Worm (Caenorhabditis elegans): Measurements from ENCODE around the gene cpg-4.

Gene cpg-4

ce11 chrV:6003301-6003700, 7.1 kb downstream of the cpg-4 start, which contains the start of gene fos-1:
TSS of gene fos-1 (plus strand) at chrV:6003601.
- TF ChIP-seq zag-1 (tag; optimal IDR thresholded peaks at IDR 0.05), result no peak
- TF ChIP-seq mdl-1 (tag; optimal IDR thresholded peaks at IDR 0.05), result no peak
- TF ChIP-seq nhr-10 (tag; optimal IDR thresholded peaks at IDR 0.05), result no peak
- TF ChIP-seq ztf-1 (GFP tag; conservative IDR thresholded peaks at IDR 0.05), result no peak
- no peak for TF ChIP-seq elt-1 (tag; optimal IDR thresholded peaks at IDR 0.05)
- TF ChIP-seq ztf-11 (tag; optimal IDR thresholded peaks at IDR 0.05), result no peak
- TF ChIP-seq sma-3 (GFP tag; optimal IDR thresholded peaks at IDR 0.05), result no peak
- no peak for TF ChIP-seq ceh-16 (tag; optimal IDR thresholded peaks at IDR 0.05)
- no peak for TF ChIP-seq blmp-1 (tag; optimal IDR thresholded peaks at IDR 0.05; ENCODE audit: insufficient read depth)
- no peak for TF ChIP-seq nhr-23 (tag; optimal IDR thresholded peaks at IDR 0.05)
- TF ChIP-seq fos-1 (tag; optimal IDR thresholded peaks at IDR 0.05), result no peak
- TF ChIP-seq aly-2 (tag; optimal IDR thresholded peaks at IDR 0.05), result no peak
- TF ChIP-seq nhr-6 (tag; optimal IDR thresholded peaks at IDR 0.05), result no peak
- TF ChIP-seq ZK546.5 (tag; optimal IDR thresholded peaks at IDR 0.05), result no peak
- no peak for TF ChIP-seq crh-2 (tag; optimal IDR thresholded peaks at IDR 0.05)
- no peak for TF ChIP-seq F13H6.1 (tag; optimal IDR thresholded peaks at IDR 0.05)
- TF ChIP-seq lin-11 (tag; optimal IDR thresholded peaks at IDR 0.05), result no peak
- TF ChIP-seq sma-9 (GFP tag; optimal IDR thresholded peaks at IDR 0.05), result no peak
- no peak for TF ChIP-seq sma-9 (tag; optimal IDR thresholded peaks at IDR 0.05)
- no peak for TF ChIP-seq snpc-4 (tag; optimal IDR thresholded peaks at IDR 0.05)
- no peak for TF ChIP-seq nhr-11 (tag; optimal IDR thresholded peaks at IDR 0.05)

ce11 chrV:6007927-6008326, 11.7 kb downstream of the cpg-4 start:
- TF ChIP-seq lin-11 (tag; optimal IDR thresholded peaks at IDR 0.05), result no peak
- TF ChIP-seq blmp-1 (tag; optimal IDR thresholded peaks at IDR 0.05; ENCODE audit: insufficient read depth), result no peak
- no peak for TF ChIP-seq nhr-11 (tag; optimal IDR thresholded peaks at IDR 0.05)
- TF ChIP-seq lsy-2 (tag; optimal IDR thresholded peaks at IDR 0.05), result no peak
- TF ChIP-seq lin-39 (tag; optimal IDR thresholded peaks at IDR 0.05), result no peak
- TF ChIP-seq nhr-129 (tag; optimal IDR thresholded peaks at IDR 0.05), result no peak
- TF ChIP-seq R02D3.7 (tag; optimal IDR thresholded peaks at IDR 0.05), result no peak
- TF ChIP-seq crh-2 (tag; optimal IDR thresholded peaks at IDR 0.05), result no peak
- no peak for TF ChIP-seq elt-1 (tag; optimal IDR thresholded peaks at IDR 0.05)
- TF ChIP-seq alr-1 (tag; optimal IDR thresholded peaks at IDR 0.05), result no peak
- no peak for TF ChIP-seq snpc-4 (tag; optimal IDR thresholded peaks at IDR 0.05)
- TF ChIP-seq egl-27 (tag; optimal IDR thresholded peaks at IDR 0.05), result no peak
- no peak for TF ChIP-seq nhr-23 (tag; optimal IDR thresholded peaks at IDR 0.05)
- no peak for TF ChIP-seq skn-1 (tag; optimal IDR thresholded peaks at IDR 0.05)
- no peak for TF ChIP-seq ztf-11 (tag; optimal IDR thresholded peaks at IDR 0.05)
- no peak for TF ChIP-seq sma-9 (GFP tag; optimal IDR thresholded peaks at IDR 0.05)
- TF ChIP-seq sma-9 (tag; optimal IDR thresholded peaks at IDR 0.05), result no peak
- TF ChIP-seq nhr-6 (tag; optimal IDR thresholded peaks at IDR 0.05), result no peak

- TF ChIP-seq nhr-6 (tag; optimal IDR thresholded peaks at IDR 0.05) (no peak), blmp-1 (tag; optimal IDR thresholded peaks at IDR 0.05; ENCODE audit: insufficient read depth) (no peak), unc-39 (tag; optimal IDR thresholded peaks at IDR 0.05) (no peak), skn-1 (tag; optimal IDR thresholded peaks at IDR 0.05) (no peak), aly-2 (tag; optimal IDR thresholded peaks at IDR 0.05) (no peak), ztf-11 (tag; optimal IDR thresholded peaks at IDR 0.05) (no peak), nhr-12 (tag; optimal IDR thresholded peaks at IDR 0.05) (no peak), zag-1 (tag; optimal IDR thresholded peaks at IDR 0.05) (no peak), unc-55 (GFP tag; optimal IDR thresholded peaks at IDR 0.05) (no peak), fos-1 (tag; optimal IDR thresholded peaks at IDR 0.05) (no peak), ztf-4 (tag; optimal IDR thresholded peaks at IDR 0.05) (no peak), nhr-11 (tag; optimal IDR thresholded peaks at IDR 0.05) (no peak), Y55F3AM.14 (GFP tag; optimal IDR thresholded peaks at IDR 0.05) (no peak), lsy-2 (tag; optimal IDR thresholded peaks at IDR 0.05) (no peak), nhr-10 (tag; optimal IDR thresholded peaks at IDR 0.05) (no peak), R02D3.7 (tag; optimal IDR thresholded peaks at IDR 0.05) (no peak), nhr-129 (tag; optimal IDR thresholded peaks at IDR 0.05) (no peak), gmeb-1 (tag; optimal IDR thresholded peaks at IDR 0.05) (no peak)
Observed at ce11 chrV:6010642-6011041, 14.4 kb downstream of the cpg-4 start.

ce11 chrV:6012401-6012800, 16.2 kb downstream of the cpg-4 start:
- TF ChIP-seq nhr-25 (tag; optimal IDR thresholded peaks at IDR 0.05) (no peak), ZK546.5 (tag; optimal IDR thresholded peaks at IDR 0.05) (no peak), nhr-23 (tag; optimal IDR thresholded peaks at IDR 0.05) (no peak), R02D3.7 (tag; optimal IDR thresholded peaks at IDR 0.05) (no peak), lin-39 (tag; optimal IDR thresholded peaks at IDR 0.05) (no peak), mab-5 (tag; optimal IDR thresholded peaks at IDR 0.05) (no peak), sma-3 (GFP tag; optimal IDR thresholded peaks at IDR 0.05) (peak; percentile 11)

All from whole organism, L2 larva.